Worm (Caenorhabditis elegans): Measurements from ENCODE around the gene C02F5.5.

ce11 chrIII:8235358-8235757 is 622 bp upstream of the C02F5.5 start, which contains the start of gene C02F5.14:
- no peak for TF ChIP-seq F13H6.1 (tag; optimal IDR thresholded peaks at IDR 0.05)
- TF ChIP-seq egl-27 (tag; optimal IDR thresholded peaks at IDR 0.05): no peak
- no peak for TF ChIP-seq unc-55 (GFP tag; optimal IDR thresholded peaks at IDR 0.05)
- TF ChIP-seq nhr-25 (tag; optimal IDR thresholded peaks at IDR 0.05): no peak
- TF ChIP-seq sem-4 (tag; optimal IDR thresholded peaks at IDR 0.05): no peak
- TF ChIP-seq lin-39 (tag; optimal IDR thresholded peaks at IDR 0.05): no peak
- TF ChIP-seq alr-1 (tag; optimal IDR thresholded peaks at IDR 0.05): no peak
- no peak for TF ChIP-seq snpc-4 (tag; optimal IDR thresholded peaks at IDR 0.05)
- no peak for TF ChIP-seq unc-39 (tag; optimal IDR thresholded peaks at IDR 0.05)
- no peak for TF ChIP-seq ama-1 (optimal IDR thresholded peaks at IDR 0.05)
- TF ChIP-seq C34F6.9 (tag; optimal IDR thresholded peaks at IDR 0.05): no peak
- no peak for TF ChIP-seq mab-5 (tag; optimal IDR thresholded peaks at IDR 0.05)
